Worm (Caenorhabditis elegans) whole organism, L3 larva: ENCODE data around the gene Y5F2A.4.

ENCODE experiments used
- ceh-28 ChIP-seq: fragments of 150-350 bp; optimal IDR thresholded peaks from 2 replicates; lab custom pipeline; 2014; ENCODE audit warnings: missing biosample characterization, missing genetic modification reagents, missing genetic modification characterization
- fos-1 ChIP-seq: fragments of 150-350 bp; optimal IDR thresholded peaks from 2 replicates; lab custom pipeline; 2014; ENCODE audit warnings: missing biosample characterization, missing genetic modification characterization
- lin-15B ChIP-seq: fragments of 150-350 bp; optimal IDR thresholded peaks from 2 replicates; lab custom pipeline; 2014; ENCODE audit warnings: missing biosample characterization, missing genetic modification characterization

- no peak for TF ChIP-seq ceh-28
- no peak for TF ChIP-seq lin-15B (tag; lab: Kevin White, UChicago)
- no peak for TF ChIP-seq fos-1 (tag; lab: Kevin White, UChicago)
These were observed 5.2 kb upstream of the Y5F2A.4 start, which contains the start of gene klc-1 for ce11 chrIV:11083609-11084008.
